Worm (Caenorhabditis elegans) whole organism, young adult: ENCODE results near the gene ccch-1.
"Not testable (repeated sequence)": the region's sequence is repeated elsewhere in the genome, so short reads cannot be mapped to it uniquely, and the experiment has no call there.

Source experiments
- B0019.2 ChIP-seq: fragments of 200-800 bp; sonication (Bioruptor generic); conservative IDR thresholded peaks from 2 replicates; pipeline ENCODE4 v1.3.6; 2022; ENCODE audit warnings: missing genetic modification reagents, missing genetic modification characterization, missing compliant biosample characterization
- C17E4.6 ChIP-seq: fragments of 200-800 bp; sonication (Bioruptor generic); IDR thresholded peaks from 2 replicates; pipeline ENCODE4 v1.3.6; 2022; ENCODE audit warnings: missing genetic modification reagents, missing genetic modification characterization, missing compliant biosample characterization
- D2030.7 ChIP-seq: fragments of 200-800 bp; sonication (Bioruptor generic); IDR thresholded peaks from 2 replicates; pipeline ENCODE4 v1.3.6; 2022; ENCODE audit warnings: missing genetic modification reagents, missing genetic modification characterization, missing compliant biosample characterization
- F33H1.4 ChIP-seq: fragments of 200-800 bp; sonication (Bioruptor generic); IDR thresholded peaks from 2 replicates; pipeline ENCODE4 v1.3.6; 2022; ENCODE audit warnings: missing genetic modification reagents, missing genetic modification characterization, missing compliant biosample characterization
- F49E8.2 ChIP-seq: sonication (generic microtip); optimal IDR thresholded peaks from 3 replicates; lab custom pipeline; 2017; ENCODE audit warnings: missing genetic modification characterization, mild to moderate bottlenecking, missing compliant biosample characterization, antibody characterized with exemption, moderate library complexity; ENCODE audit not compliant: insufficient read depth
- K12H6.12 ChIP-seq: fragments of 200-800 bp; sonication (Bioruptor generic); optimal IDR thresholded peaks from 2 replicates; lab custom pipeline; 2018; ENCODE audit warnings: mild to moderate bottlenecking, missing genetic modification characterization, missing compliant biosample characterization
- Y56A3A.18 ChIP-seq: fragments of 200-800 bp; sonication (Bioruptor generic); IDR thresholded peaks from 2 replicates; pipeline ENCODE4 v1.3.6; 2022; ENCODE audit warnings: missing genetic modification reagents, missing genetic modification characterization, missing compliant biosample characterization
- Y67H2A.10 ChIP-seq: fragments of 200-800 bp; sonication (Bioruptor generic); conservative IDR thresholded peaks from 2 replicates; pipeline ENCODE4 v1.3.6; 2022; ENCODE audit warnings: missing genetic modification reagents, missing genetic modification characterization, missing compliant biosample characterization
- ZK185.1 ChIP-seq: sonication (generic microtip); optimal IDR thresholded peaks from 2 replicates; lab custom pipeline; 2016; ENCODE audit warnings: mild to moderate bottlenecking, missing genetic modification characterization, missing compliant biosample characterization; ENCODE audit not compliant: poor library complexity, severe bottlenecking
- attf-3 ChIP-seq: fragments of 200-800 bp; sonication (Bioruptor generic); conservative IDR thresholded peaks from 2 replicates; pipeline ENCODE4 v1.3.6; 2022; ENCODE audit warnings: missing genetic modification reagents, missing genetic modification characterization, missing compliant biosample characterization
- attf-5 ChIP-seq: fragments of 200-800 bp; sonication (Bioruptor generic); optimal IDR thresholded peaks from 2 replicates; lab custom pipeline; 2018; ENCODE audit warnings: mild to moderate bottlenecking, missing genetic modification characterization, missing compliant biosample characterization
- attf-6 ChIP-seq: fragments of 200-800 bp; sonication (Bioruptor generic); IDR thresholded peaks from 2 replicates; pipeline ENCODE4 v1.3.6; 2022; ENCODE audit warnings: missing genetic modification reagents, missing genetic modification characterization, missing compliant biosample characterization
- bed-2 ChIP-seq: fragments of 200-800 bp; sonication (Bioruptor generic); IDR thresholded peaks from 2 replicates; pipeline ENCODE4 v1.3.6; 2022; ENCODE audit warnings: missing genetic modification reagents, missing genetic modification characterization, missing compliant biosample characterization
- cebp-1 ChIP-seq, 2 experiments: fragments of 200-800 bp in 1 of 2; sonication (Bioruptor generic) in 1 of 2; sonication (generic microtip) in 1 of 2; IDR thresholded peaks in 1 of 2; optimal IDR thresholded peaks in 1 of 2; 2 replicates each; pipeline versions ENCODE4 v1.3.6 to Lab custom; 2017 to 2022; ENCODE audit warnings: missing compliant biosample characterization in 2 of 2, missing genetic modification characterization in 2 of 2, mild to moderate bottlenecking in 1 of 2, missing genetic modification reagents in 1 of 2, moderate library complexity in 1 of 2
- ceh-100 ChIP-seq: fragments of 200-800 bp; sonication (Bioruptor generic); IDR thresholded peaks from 2 replicates; pipeline ENCODE4 v1.3.6; 2022; ENCODE audit warnings: missing genetic modification reagents, missing genetic modification characterization, missing compliant biosample characterization
- ceh-27 ChIP-seq: fragments of 200-800 bp; sonication (Bioruptor generic); optimal IDR thresholded peaks from 2 replicates; lab custom pipeline; 2018; ENCODE audit warnings: mild to moderate bottlenecking, missing genetic modification characterization, moderate library complexity, missing compliant biosample characterization
- chd-7 ChIP-seq: sonication (generic microtip); optimal IDR thresholded peaks from 2 replicates; lab custom pipeline; 2016; ENCODE audit warnings: mild to moderate bottlenecking, missing genetic modification characterization, moderate library complexity, missing compliant biosample characterization
- die-1 ChIP-seq: sonication (generic microtip); optimal IDR thresholded peaks from 2 replicates; lab custom pipeline; 2016; ENCODE audit warnings: missing genotype, mild to moderate bottlenecking, missing genetic modification characterization, missing compliant biosample characterization
- dox-1 ChIP-seq: fragments of 200-800 bp; sonication (Bioruptor generic); IDR thresholded peaks from 2 replicates; pipeline ENCODE4 v1.3.6; 2022; ENCODE audit warnings: missing genetic modification reagents, missing genetic modification characterization, missing compliant biosample characterization
- dpl-1 ChIP-seq: fragments of 150-350 bp; optimal IDR thresholded peaks from 2 replicates; lab custom pipeline; 2014; ENCODE audit warnings: missing biosample characterization, missing genetic modification reagents, missing genetic modification characterization
- efl-1 ChIP-seq: fragments of 150-350 bp; optimal IDR thresholded peaks from 2 replicates; lab custom pipeline; 2014; ENCODE audit warnings: missing biosample characterization, missing genetic modification reagents, missing genetic modification characterization
- egrh-3 ChIP-seq: fragments of 200-800 bp; sonication (Bioruptor generic); IDR thresholded peaks from 2 replicates; pipeline ENCODE4 v1.3.6; 2022; ENCODE audit warnings: missing genetic modification reagents, missing genetic modification characterization, missing compliant biosample characterization
- ekl-4 ChIP-seq: fragments of 200-800 bp; sonication (Bioruptor generic); IDR thresholded peaks from 2 replicates; pipeline ENCODE4 v1.3.6; 2022; ENCODE audit warnings: missing genetic modification reagents, missing genetic modification characterization, missing compliant biosample characterization
- hmg-1.2 ChIP-seq: fragments of 200-800 bp; sonication (Bioruptor generic); IDR thresholded peaks from 2 replicates; pipeline ENCODE4 v1.3.6; 2022; ENCODE audit warnings: missing genetic modification reagents, missing genetic modification characterization, missing compliant biosample characterization
- let-607 ChIP-seq, 2 experiments: fragments of 200-800 bp in 1 of 2; sonication (Bioruptor generic) in 1 of 2; sonication (generic microtip) in 1 of 2; optimal IDR thresholded peaks; 2 replicates each; lab custom pipeline; 2016 to 2018; ENCODE audit warnings: mild to moderate bottlenecking in 2 of 2, missing compliant biosample characterization in 2 of 2, missing genetic modification characterization in 2 of 2, moderate library complexity in 2 of 2, missing genotype in 1 of 2
- lin-26 ChIP-seq: fragments of 200-800 bp; sonication (Bioruptor generic); IDR thresholded peaks from 2 replicates; pipeline ENCODE4 v1.3.6; 2022; ENCODE audit warnings: missing genetic modification reagents, missing genetic modification characterization, missing compliant biosample characterization
- lin-40 ChIP-seq: sonication (generic microtip); optimal IDR thresholded peaks from 2 replicates; lab custom pipeline; 2016; ENCODE audit warnings: missing genetic modification characterization, mild to moderate bottlenecking, missing compliant biosample characterization, missing genotype, missing genetic modification reagents
- lin-54 ChIP-seq: fragments of 200-800 bp; sonication (Bioruptor generic); optimal IDR thresholded peaks from 2 replicates; lab custom pipeline; 2018; ENCODE audit warnings: mild to moderate bottlenecking, missing genetic modification characterization, missing compliant biosample characterization
- lsl-1 ChIP-seq: fragments of 200-800 bp; sonication (Bioruptor generic); optimal IDR thresholded peaks from 2 replicates; lab custom pipeline; 2018; ENCODE audit warnings: mild to moderate bottlenecking, missing genetic modification characterization, moderate library complexity, missing compliant biosample characterization
- madf-10 ChIP-seq: sonication (generic microtip); optimal IDR thresholded peaks from 2 replicates; lab custom pipeline; 2016; ENCODE audit warnings: mild to moderate bottlenecking, missing genetic modification characterization, missing compliant biosample characterization
- mcd-1 ChIP-seq: fragments of 200-800 bp; sonication (Bioruptor generic); IDR thresholded peaks from 2 replicates; pipeline ENCODE4 v1.3.6; 2022; ENCODE audit warnings: missing genetic modification reagents, missing genetic modification characterization, missing compliant biosample characterization
- nfyb-1 ChIP-seq: fragments of 200-800 bp; sonication (Bioruptor generic); IDR thresholded peaks from 2 replicates; pipeline ENCODE4 v1.3.6; 2022; ENCODE audit warnings: missing genetic modification reagents, missing genetic modification characterization, missing compliant biosample characterization
- nhr-90 ChIP-seq: sonication (generic microtip); optimal IDR thresholded peaks from 2 replicates; lab custom pipeline; 2016; ENCODE audit warnings: missing genotype, mild to moderate bottlenecking, missing genetic modification characterization, missing compliant biosample characterization
- pbrm-1 ChIP-seq: fragments of 200-800 bp; sonication (Bioruptor generic); IDR thresholded peaks from 2 replicates; pipeline ENCODE4 v1.3.6; 2022; ENCODE audit warnings: missing genetic modification reagents, missing genetic modification characterization, missing compliant biosample characterization
- rcor-1 ChIP-seq: fragments of 200-800 bp; sonication (Bioruptor generic); IDR thresholded peaks from 2 replicates; pipeline ENCODE4 v1.3.6; 2022; ENCODE audit warnings: missing genetic modification reagents, missing genetic modification characterization, missing compliant biosample characterization
- rpc-1 ChIP-seq, 2 experiments: fragments of 150-350 bp in 1 of 2; sonication (generic microtip) in 1 of 2; optimal IDR thresholded peaks; 2 replicates each; lab custom pipeline; 2014 to 2018; ENCODE audit warnings: missing biosample characterization in 1 of 2, missing genetic modification characterization in 1 of 2, missing genetic modification reagents in 1 of 2, missing genotype in 1 of 2
- sea-2 ChIP-seq: fragments of 200-800 bp; sonication (Bioruptor generic); IDR thresholded peaks from 2 replicates; pipeline ENCODE4 v1.3.6; 2022; ENCODE audit warnings: missing genetic modification characterization, missing compliant biosample characterization
- snpc-1.3 ChIP-seq: sonication (generic microtip); optimal IDR thresholded peaks from 2 replicates; lab custom pipeline; 2017; ENCODE audit warnings: missing genetic modification characterization, mild to moderate bottlenecking, missing compliant biosample characterization, antibody characterized with exemption, moderate library complexity, missing genotype, missing genetic modification reagents; ENCODE audit not compliant: insufficient read depth
- snpc-3.4 ChIP-seq: sonication (generic microtip); optimal IDR thresholded peaks from 2 replicates; lab custom pipeline; 2017; ENCODE audit warnings: missing genetic modification characterization, mild to moderate bottlenecking, missing compliant biosample characterization, antibody characterized with exemption, moderate library complexity, missing genotype, missing genetic modification reagents
- snpc-4 ChIP-seq, 5 experiments: fragments of 150-350 bp in 1 of 5; sonication (generic microtip) in 4 of 5; optimal IDR thresholded peaks; 2 replicates each; lab custom pipeline; 2014 to 2018; ENCODE audit warnings: missing genetic modification characterization in 5 of 5, missing biosample characterization in 3 of 5, antibody characterized with exemption in 2 of 5, mild to moderate bottlenecking in 2 of 5, missing compliant biosample characterization in 2 of 5, missing genotype in 2 of 5, moderate library complexity in 2 of 5, missing genetic modification reagents in 1 of 5
- unc-130 ChIP-seq: sonication (generic microtip); optimal IDR thresholded peaks from 2 replicates; lab custom pipeline; 2016; ENCODE audit warnings: missing genetic modification reagents, missing genetic modification characterization, missing compliant biosample characterization
- ztf-18 ChIP-seq: sonication (generic microtip); optimal IDR thresholded peaks from 2 replicates; lab custom pipeline; 2016; ENCODE audit warnings: missing genotype, mild to moderate bottlenecking, missing genetic modification characterization, missing compliant biosample characterization
- ztf-6 ChIP-seq: fragments of 200-800 bp; sonication (Bioruptor generic); IDR thresholded peaks from 2 replicates; pipeline ENCODE4 v1.3.6; 2022; ENCODE audit warnings: missing genetic modification reagents, missing genetic modification characterization, missing compliant biosample characterization

Gene ccch-1

DNA sequence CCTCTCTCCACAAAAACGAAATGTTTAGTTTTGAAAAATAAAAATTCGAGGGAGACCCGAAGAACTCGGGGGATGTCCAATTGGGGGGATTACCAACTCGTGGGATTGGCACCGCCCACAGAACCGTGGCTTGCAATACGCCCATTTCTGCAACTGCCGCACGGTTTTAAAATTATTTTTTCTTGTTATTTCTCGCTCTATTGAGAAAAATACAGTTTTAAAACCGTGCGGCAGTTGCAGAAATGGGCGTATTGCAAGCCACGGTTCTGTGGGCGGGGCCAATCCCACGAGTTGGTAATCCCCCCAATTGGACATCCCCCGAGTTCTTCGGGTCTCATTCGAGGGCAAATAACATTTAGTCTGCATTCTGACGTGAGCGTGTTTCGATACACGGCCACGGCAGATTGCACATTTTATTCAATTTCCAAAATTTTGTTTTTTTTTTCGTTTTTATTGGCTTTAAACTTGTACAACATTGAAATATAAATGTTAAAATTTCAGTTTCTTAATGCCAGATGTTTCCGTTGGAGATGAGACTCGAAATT is 22.7 kb upstream of the ccch-1 start, which contains the start of the genes C55A6.1 and C55A6.10 (continued):
- peak; percentile 50 for TF ChIP-seq chd-7 (tag; lab: Kevin White, UChicago)
- peak; percentile 61 for TF ChIP-seq F49E8.2 (tag; lab: Kevin White, UChicago)
- TF ChIP-seq snpc-3.4 = peak; percentile 69
- peak; percentile 86 for TF ChIP-seq ztf-18 (tag; lab: Kevin White, UChicago)
- peak; percentile 31 for TF ChIP-seq dpl-1 (GFP tag; lab: Kevin White, UChicago)
- peak in 1 of 2 experiments; percentile 29 for TF ChIP-seq let-607 (tag; optimal IDR thresholded peaks at IDR 0.05; lab: Kevin White, UChicago)
- peak; percentile 15 for TF ChIP-seq die-1 (tag; lab: Kevin White, UChicago)
- 0 out of 2 replicates have a peak, but pooled peaks have one; percentile 17 for TF ChIP-seq ztf-6 (GFP tag; lab: Robert Waterston, UW)
- TF ChIP-seq madf-10 (tag; lab: Kevin White, UChicago) = peak; percentile 73
- TF ChIP-seq snpc-4 (GFP tag; optimal IDR thresholded peaks at IDR 0.05; lab: Kevin White, UChicago) = peak; percentile 51
- peak in 3 of 4 experiments; percentile 65 to 77 (median 75) for TF ChIP-seq snpc-4 (tag; optimal IDR thresholded peaks at IDR 0.05; lab: Kevin White, UChicago)
- peak; percentile 80 for TF ChIP-seq rcor-1 (GFP tag; lab: Robert Waterston, UW)
- peak; percentile 72; the same call in 1 of the 2 replicates for TF ChIP-seq B0019.2 (GFP tag; lab: Robert Waterston, UW)
- TF ChIP-seq unc-130 (GFP tag; lab: Kevin White, UChicago) = peak; percentile 59
- TF ChIP-seq bed-2 (GFP tag; lab: Robert Waterston, UW) = peak; percentile 50; the same call in 1 of the 2 replicates
- peak; percentile 64 for TF ChIP-seq F33H1.4 (GFP tag; lab: Robert Waterston, UW)
- peak; percentile 23 for TF ChIP-seq efl-1 (GFP tag; lab: Kevin White, UChicago)
- peak; percentile 61 for TF ChIP-seq lsl-1
- TF ChIP-seq mcd-1 = peak; percentile 91
- peak; percentile 93 for TF ChIP-seq pbrm-1 (GFP tag; lab: Robert Waterston, UW)
- TF ChIP-seq C17E4.6 (GFP tag; lab: Robert Waterston, UW) = peak; percentile 67
- peak; percentile 86 for TF ChIP-seq attf-5 (GFP tag; lab: Kevin White, UChicago)
- peak; percentile 64 for TF ChIP-seq ZK185.1 (tag; lab: Kevin White, UChicago)
- peak; percentile 93 for TF ChIP-seq D2030.7 (GFP tag; lab: Robert Waterston, UW)
- TF ChIP-seq egrh-3 (GFP tag; lab: Robert Waterston, UW) = peak; percentile 69; the same call in 1 of the 2 replicates
- peak; percentile 93 for TF ChIP-seq dox-1 (GFP tag; lab: Robert Waterston, UW)
- peak; percentile 97 for TF ChIP-seq ceh-100 (GFP tag; lab: Robert Waterston, UW)
- TF ChIP-seq rpc-1 (optimal IDR thresholded peaks at IDR 0.05; lab: Kevin White, UChicago) = peak; percentile 24
- not testable (repeated sequence) for TF ChIP-seq rpc-1 (tag; optimal IDR thresholded peaks at IDR 0.05; lab: Kevin White, UChicago)
- peak; percentile 69 for TF ChIP-seq attf-3
- TF ChIP-seq nfyb-1 (GFP tag; lab: Robert Waterston, UW) = peak; percentile 97
- TF ChIP-seq cebp-1 (GFP tag; IDR thresholded peaks at IDR 0.05; lab: Robert Waterston, UW) = 0 out of 2 replicates have a peak, but pooled peaks have one; percentile 32
- peak; percentile 79 for TF ChIP-seq cebp-1 (tag; optimal IDR thresholded peaks at IDR 0.05; lab: Kevin White, UChicago)
- peak; percentile 89 for TF ChIP-seq lin-40 (tag; lab: Kevin White, UChicago)
- TF ChIP-seq Y56A3A.18 = peak; percentile 70; the same call in 1 of the 2 replicates
- peak; percentile 46 for TF ChIP-seq snpc-1.3
- peak; percentile 71; the same call in 1 of the 2 replicates for TF ChIP-seq Y67H2A.10 (GFP tag; lab: Robert Waterston, UW)
- peak; percentile 72 for TF ChIP-seq lin-54 (GFP tag; lab: Kevin White, UChicago)
- TF ChIP-seq K12H6.12 = peak; percentile 50
- 0 out of 2 replicates have a peak, but pooled peaks have one; percentile 27 for TF ChIP-seq sea-2 (GFP tag; lab: Robert Waterston, UW)
- peak; percentile 76 for TF ChIP-seq attf-6 (GFP tag; lab: Robert Waterston, UW)
- TF ChIP-seq lin-26 (GFP tag; lab: Robert Waterston, UW) = 0 out of 2 replicates have a peak, but pooled peaks have one; percentile 54
- peak; percentile 64; the same call in 1 of the 2 replicates for TF ChIP-seq hmg-1.2 (GFP tag; lab: Robert Waterston, UW)
- TF ChIP-seq nhr-90 (tag; lab: Kevin White, UChicago) = peak; percentile 20
- peak; percentile 90 for TF ChIP-seq ekl-4
- peak; percentile 72 for TF ChIP-seq ceh-27 (GFP tag; lab: Kevin White, UChicago)
